Fruit fly (Drosophila melanogaster) whole organism, wandering third instar larva: Measurements from ENCODE around the gene fend.

ENCODE experiments used
- Hnf4 ChIP-seq: fragments of 200-800 bp; sonication (Bioruptor generic); optimal IDR thresholded peaks from 2 replicates; lab custom pipeline; 2016; ENCODE audit warnings: missing biosample characterization, mild to moderate bottlenecking, missing genetic modification characterization
- Mio ChIP-seq: sonication (Bioruptor generic); optimal IDR thresholded peaks from 2 replicates; lab custom pipeline; 2016; ENCODE audit warnings: missing biosample characterization, missing genetic modification characterization
- Myc ChIP-seq: fragments of >200 bp; optimal IDR thresholded peaks from 2 replicates; lab custom pipeline; 2017
- N ChIP-seq: fragments of >200 bp; optimal IDR thresholded peaks from 2 replicates; lab custom pipeline; 2018; ENCODE audit warnings: missing biosample characterization, missing external identifiers, missing genetic modification characterization
- Rel ChIP-seq, 2 experiments: fragments of 200-800 bp; sonication (Bioruptor generic) in 1 of 2; optimal IDR thresholded peaks; 2 replicates in 1 of 2; 3 replicates in 1 of 2; lab custom pipeline; 2016 to 2019; ENCODE audit warnings: mild to moderate bottlenecking in 2 of 2, missing biosample characterization in 2 of 2, missing genetic modification characterization in 2 of 2, moderate library complexity in 1 of 2
- br ChIP-seq: fragments of 200-800 bp; sonication (Bioruptor generic); optimal IDR thresholded peaks from 2 replicates; lab custom pipeline; 2016; ENCODE audit warnings: missing biosample characterization, missing genetic modification characterization
- ey ChIP-seq: fragments of 200-800 bp; sonication (Bioruptor generic); optimal IDR thresholded peaks from 2 replicates; lab custom pipeline; 2016; ENCODE audit warnings: missing biosample characterization, missing genetic modification characterization
- foxo ChIP-seq, 2 experiments: fragments of 200-800 bp; sonication (Bioruptor generic); optimal IDR thresholded peaks; 2 replicates in 1 of 2; 3 replicates in 1 of 2; lab custom pipeline; 2016 to 2017; ENCODE audit warnings: missing biosample characterization in 2 of 2, missing genetic modification characterization in 2 of 2
- fru ChIP-seq: fragments of 200-800 bp; sonication (Bioruptor generic); optimal IDR thresholded peaks from 3 replicates; lab custom pipeline; 2016; ENCODE audit warnings: missing biosample characterization, mild to moderate bottlenecking, missing genetic modification characterization
- sv ChIP-seq: fragments of 200-800 bp; sonication (Bioruptor generic); optimal IDR thresholded peaks from 3 replicates; lab custom pipeline; 2016; ENCODE audit warnings: missing biosample characterization, missing genetic modification characterization
- woc ChIP-seq: sonication (Bioruptor generic); optimal IDR thresholded peaks from 2 replicates; lab custom pipeline; 2016; ENCODE audit warnings: missing biosample characterization, mild to moderate bottlenecking, missing genetic modification characterization

- no peak for TF ChIP-seq Mio
- no peak for TF ChIP-seq sv (GFP tag; lab: Kevin White, UChicago)
- no peak for TF ChIP-seq br (GFP tag; lab: Kevin White, UChicago)
- peak; percentile 17 for TF ChIP-seq woc (GFP tag; lab: Kevin White, UChicago)
- peak; percentile 49 for TF ChIP-seq fru (GFP tag; lab: Kevin White, UChicago)
- TF ChIP-seq Rel (GFP tag; optimal IDR thresholded peaks at IDR 0.05; lab: Kevin White, UChicago): no peak
- no peak for TF ChIP-seq Rel (tag; optimal IDR thresholded peaks at IDR 0.05; lab: Kevin White, UChicago)
- no peak for TF ChIP-seq Myc (lab: Kevin White, UChicago)
- TF ChIP-seq foxo (GFP tag; optimal IDR thresholded peaks at IDR 0.05; lab: Kevin White, UChicago): peak in 1 of 2 experiments; percentile 45
- peak; percentile 30 for TF ChIP-seq ey
- TF ChIP-seq N (GFP tag; lab: Kevin White, UChicago): no peak
- TF ChIP-seq Hnf4: no peak
Observed at dm6 chrX:9120828-9121754, 13.8 kb downstream of the fend start.
